Fruit fly (Drosophila melanogaster): Measurements from ENCODE around the gene CG42266.

The CG42266 gene

dm6 chr2L:16310648-16311047, 29.5 kb downstream of the CG42266 start, which contains the start of the genes cni and fzy (continued):
- TF ChIP-seq dimm (GFP tag; IDR thresholded peaks at IDR 0.05): no peak
- TF ChIP-seq trem (tag; optimal IDR thresholded peaks at IDR 0.05): peak; percentile 93
- no peak for TF ChIP-seq CG11456 (GFP tag; IDR thresholded peaks at IDR 0.05)
- no peak for TF ChIP-seq btn (GFP tag; optimal IDR thresholded peaks at IDR 0.05)
- TF ChIP-seq CG17186 (GFP tag; optimal IDR thresholded peaks at IDR 0.05): peak; percentile 68
- TF ChIP-seq CG4424 (GFP tag; optimal IDR thresholded peaks at IDR 0.05): peak; percentile 42
- peak; percentile 96 for TF ChIP-seq sqz (GFP tag; optimal IDR thresholded peaks at IDR 0.05)
- TF ChIP-seq CG3838 (GFP tag; optimal IDR thresholded peaks at IDR 0.05): no peak
- no peak for TF ChIP-seq sc (optimal IDR thresholded peaks at IDR 0.05)
- TF ChIP-seq sc (GFP tag; optimal IDR thresholded peaks at IDR 0.05): no peak
- no peak for TF ChIP-seq CG31224 (GFP tag; IDR thresholded peaks at IDR 0.05)
- no peak for TF ChIP-seq sob (GFP tag; IDR thresholded peaks at IDR 0.05)
- no peak for TF ChIP-seq zf30C (GFP tag; optimal IDR thresholded peaks at IDR 0.05)
- peak; percentile 72 for TF ChIP-seq CG10267 (tag; optimal IDR thresholded peaks at IDR 0.05)
- peak; percentile 48 for TF ChIP-seq lilli (GFP tag; optimal IDR thresholded peaks at IDR 0.05)
- no peak for TF ChIP-seq Abd-B (GFP tag; optimal IDR thresholded peaks at IDR 0.05)
- TF ChIP-seq CG13424 (tag; optimal IDR thresholded peaks at IDR 0.05): peak; percentile 8
- no peak for TF ChIP-seq CG14860 (GFP tag; IDR thresholded peaks at IDR 0.05; ENCODE audit: partially characterized antibody)
- peak; percentile 23 for TF ChIP-seq bab2 (GFP tag; optimal IDR thresholded peaks at IDR 0.05)
- no peak for TF ChIP-seq zfh1 (GFP tag; IDR thresholded peaks at IDR 0.05)
- no peak for TF ChIP-seq Adf1 (GFP tag; IDR thresholded peaks at IDR 0.05)
- TF ChIP-seq Dbx (GFP tag; IDR thresholded peaks at IDR 0.05): 0 out of 3 replicates have a peak, but pooled peaks have one; percentile 32
- peak; percentile 49; the same call in 1 of the 2 replicates for TF ChIP-seq CG13287 (GFP tag; IDR thresholded peaks at IDR 0.05; ENCODE audit: partially characterized antibody)
- TF ChIP-seq Lhr (GFP tag; optimal IDR thresholded peaks at IDR 0.05): peak; percentile 59
- peak; percentile 68 for TF ChIP-seq hkb (optimal IDR thresholded peaks at IDR 0.05)
- no peak for TF ChIP-seq hkb (GFP tag; IDR thresholded peaks at IDR 0.05)
- no peak for TF ChIP-seq Stat92E (GFP tag; optimal IDR thresholded peaks at IDR 0.05)
- peak; percentile 21 for TF ChIP-seq Bdp1 (GFP tag; optimal IDR thresholded peaks at IDR 0.05)
- no peak for TF ChIP-seq CG14050 (GFP tag; IDR thresholded peaks at IDR 0.05)
- no peak for TF ChIP-seq slbo (GFP tag; IDR thresholded peaks at IDR 0.05)
- peak; percentile 93 for TF ChIP-seq E2f2 (GFP tag; IDR thresholded peaks at IDR 0.05)
- TF ChIP-seq ci (GFP tag; IDR thresholded peaks at IDR 0.05): no peak
- no peak for TF ChIP-seq chinmo (GFP tag; IDR thresholded peaks at IDR 0.05; ENCODE audit: partially characterized antibody)
- no peak for TF ChIP-seq CG2199 (GFP tag; IDR thresholded peaks at IDR 0.05)
- no peak for TF ChIP-seq CG13123 (GFP tag; optimal IDR thresholded peaks at IDR 0.05)
- no peak for TF ChIP-seq CG4730 (GFP tag; IDR thresholded peaks at IDR 0.05)
- TF ChIP-seq Lpt (GFP tag; optimal IDR thresholded peaks at IDR 0.05): no peak
- TF ChIP-seq HLH3B (GFP tag; IDR thresholded peaks at IDR 0.05): no peak
- peak; percentile 78 for TF ChIP-seq CG3847 (GFP tag; IDR thresholded peaks at IDR 0.05)
- no peak for TF ChIP-seq CG6854 (GFP tag; optimal IDR thresholded peaks at IDR 0.05)
- TF ChIP-seq CG17328 (GFP tag; IDR thresholded peaks at IDR 0.05): no peak
- no peak for TF ChIP-seq Tbp (GFP tag; optimal IDR thresholded peaks at IDR 0.05)
- TF ChIP-seq sug (tag; optimal IDR thresholded peaks at IDR 0.05): peak; percentile 32
- no peak for TF ChIP-seq Rx (GFP tag; IDR thresholded peaks at IDR 0.05)
- TF ChIP-seq ato (GFP tag; IDR thresholded peaks at IDR 0.05; ENCODE audit: partially characterized antibody): no peak
- no peak for TF ChIP-seq ara (GFP tag; IDR thresholded peaks at IDR 0.05)
- peak; percentile 37 for TF ChIP-seq Nf-YC (tag; optimal IDR thresholded peaks at IDR 0.05)
- TF ChIP-seq CG34376 (GFP tag; optimal IDR thresholded peaks at IDR 0.05): peak; percentile 16
- TF ChIP-seq pzg (GFP tag; optimal IDR thresholded peaks at IDR 0.05): peak; percentile 92
- no peak for TF ChIP-seq pfk (GFP tag; optimal IDR thresholded peaks at IDR 0.05)
- TF ChIP-seq CG7357 (GFP tag; IDR thresholded peaks at IDR 0.05): no peak
- TF ChIP-seq CG18599 (GFP tag; optimal IDR thresholded peaks at IDR 0.05): no peak
- no peak for TF ChIP-seq cad (GFP tag; optimal IDR thresholded peaks at IDR 0.05)

Data from whole organism, embryonic.